Fruit fly (Drosophila melanogaster): ENCODE results near the gene CG7142.

- TF ChIP-seq cyc (GFP tag; optimal IDR thresholded peaks at IDR 0.05): no peak
- no peak for TF ChIP-seq Blimp-1 (GFP tag; optimal IDR thresholded peaks at IDR 0.05)
- TF ChIP-seq CG6792 (GFP tag; optimal IDR thresholded peaks at IDR 0.05): no peak
- no peak for TF ChIP-seq fkh (GFP tag; optimal IDR thresholded peaks at IDR 0.05)
- TF ChIP-seq Hr39 (GFP tag; optimal IDR thresholded peaks at IDR 0.05): no peak
- no peak for TF ChIP-seq fd85E (GFP tag; optimal IDR thresholded peaks at IDR 0.05)
These were observed 33.3 kb downstream of the CG7142 start for dm6 chr3R:18246041-18246440.
